Worm (Caenorhabditis elegans): Measurements from ENCODE around the gene Y45G5AM.4.
A peak's percentile ranks its signal among the peaks of the same experiment; 100 is the strongest.

DNA sequence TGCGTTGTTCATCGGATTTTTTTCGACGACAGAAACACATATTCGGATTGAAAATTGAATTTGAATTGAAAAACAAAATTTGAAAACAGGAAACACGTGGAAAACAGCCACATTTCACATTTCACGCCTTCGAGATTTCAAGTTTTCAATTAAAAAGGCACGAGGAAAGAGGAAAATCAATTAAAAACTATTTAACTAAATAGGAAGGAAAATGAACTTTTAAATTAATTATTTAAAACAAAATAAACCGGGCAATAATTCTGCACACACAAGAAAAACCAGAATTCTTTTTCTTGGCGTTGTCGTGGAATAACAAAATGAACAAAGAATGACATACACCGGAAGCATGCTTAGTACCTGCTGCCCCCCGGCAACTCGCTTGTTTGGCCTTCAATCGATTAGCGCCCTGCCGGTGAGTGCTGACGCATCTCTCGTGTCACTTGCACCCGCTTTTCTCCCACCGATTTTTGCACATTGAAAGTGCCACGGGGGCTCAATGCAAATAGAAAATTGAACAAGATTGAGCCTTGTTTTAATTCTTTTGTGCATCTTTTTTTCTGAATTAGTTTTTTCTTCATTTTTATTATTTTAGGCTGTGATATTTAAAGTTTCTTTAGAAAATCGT is 31.7 kb downstream of the Y45G5AM.4 start, which contains the start of gene Y45G5AM.9:
- peak; percentile 43 for TF ChIP-seq him-1 (tag; optimal IDR thresholded peaks at IDR 0.05)
- no peak for TF ChIP-seq dao-5 (tag; optimal IDR thresholded peaks at IDR 0.05)
- no peak for TF ChIP-seq W03F9.2 (tag; optimal IDR thresholded peaks at IDR 0.05)

All from whole organism, L4/young adult.